Worm (Caenorhabditis elegans): ENCODE results near the gene Y22D7AL.9.

Y22D7AL.9 gene

DNA sequence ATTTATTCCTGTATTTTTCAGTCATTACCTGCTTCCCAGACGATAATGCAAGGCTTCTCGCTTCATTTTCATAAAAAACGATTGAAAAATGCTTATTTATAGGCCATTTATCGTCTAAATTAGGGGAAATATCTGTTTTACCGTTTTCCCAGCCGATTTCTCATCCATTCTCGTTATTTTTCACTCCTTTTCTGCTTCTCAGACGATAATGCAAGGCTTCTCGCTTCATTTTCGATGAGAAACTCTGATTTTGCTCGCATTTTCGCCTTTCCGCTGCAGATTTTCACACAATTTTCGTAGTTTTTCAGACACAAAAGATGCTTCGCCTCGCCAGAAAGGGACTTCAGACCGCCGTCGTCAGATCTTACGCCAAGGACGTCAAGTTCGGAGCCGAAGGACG is 5.6 kb upstream of the Y22D7AL.9 start, which contains the start of gene hsp-60:
TSS of gene hsp-60 (plus strand) at position 301 of the 400 bp plus-strand sequence.
- no peak for TF ChIP-seq zag-1 (tag; optimal IDR thresholded peaks at IDR 0.05)
- TF ChIP-seq ceh-9 (tag; optimal IDR thresholded peaks at IDR 0.05), result no peak
- TF ChIP-seq nhr-23 (tag; optimal IDR thresholded peaks at IDR 0.05), result no peak
- no peak for TF ChIP-seq nhr-77 (tag; optimal IDR thresholded peaks at IDR 0.05)
- TF ChIP-seq lin-39 (tag; optimal IDR thresholded peaks at IDR 0.05), result no peak

DNA sequence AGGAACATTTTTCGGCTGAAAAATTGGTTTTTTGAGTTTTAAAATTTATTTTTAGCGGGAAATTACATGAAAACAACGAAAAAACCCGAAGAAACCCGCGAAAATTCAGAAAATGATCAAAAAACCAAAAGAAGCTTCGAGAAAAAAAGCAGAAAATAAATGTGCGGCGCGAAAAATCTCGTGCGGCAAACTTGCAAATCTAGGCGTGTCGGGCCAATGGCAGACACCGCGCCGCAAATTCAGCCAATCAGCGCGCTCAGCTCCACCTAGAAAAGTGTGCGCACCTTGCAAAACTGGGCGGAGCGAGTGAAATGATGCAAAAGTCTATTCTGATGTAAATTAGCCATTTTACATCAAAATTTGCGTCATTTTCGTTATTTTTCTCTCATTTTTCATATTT is 5.1 kb upstream of the Y22D7AL.9 start, which contains the start of gene Y22D7AL.10:
TSS of gene Y22D7AL.10 (minus strand) at position 15 of the 400 bp plus-strand sequence.
- TF ChIP-seq nfya-1 (tag; optimal IDR thresholded peaks at IDR 0.05; ENCODE audit: insufficient read depth) (peak; percentile 100), nhr-43 (tag; optimal IDR thresholded peaks at IDR 0.05; ENCODE audit: poor library complexity, severe bottlenecking) (peak; percentile 99), elt-3 (tag; optimal IDR thresholded peaks at IDR 0.05) (peak in 2 of 3 experiments; percentile 4 to 47), ztf-4 (tag; optimal IDR thresholded peaks at IDR 0.05) (peak; percentile 82), elt-2 (tag; optimal IDR thresholded peaks at IDR 0.05) (peak; percentile 88), ceh-82 (tag; optimal IDR thresholded peaks at IDR 0.05) (peak; percentile 86), pqm-1 (tag; optimal IDR thresholded peaks at IDR 0.05) (peak; percentile 66), nhr-76 (tag; optimal IDR thresholded peaks at IDR 0.05) (peak; percentile 78), daf-12 (tag; optimal IDR thresholded peaks at IDR 0.05) (peak; percentile 54), aly-2 (tag; optimal IDR thresholded peaks at IDR 0.05) (peak; percentile 90), mml-1 (tag; optimal IDR thresholded peaks at IDR 0.05) (no peak), unc-39 (tag; optimal IDR thresholded peaks at IDR 0.05) (no peak), ZK546.5 (tag; optimal IDR thresholded peaks at IDR 0.05) (peak; percentile 68), snpc-4 (tag; optimal IDR thresholded peaks at IDR 0.05) (peak; percentile 79), fkh-2 (tag; optimal IDR thresholded peaks at IDR 0.05) (peak; percentile 77), lin-15B (tag; optimal IDR thresholded peaks at IDR 0.05) (peak; percentile 99), ama-1 (optimal IDR thresholded peaks at IDR 0.05) (peak; percentile 18), egl-27 (tag; optimal IDR thresholded peaks at IDR 0.05) (peak; percentile 55), nhr-25 (tag; optimal IDR thresholded peaks at IDR 0.05) (peak; percentile 94), sea-2 (GFP tag; optimal IDR thresholded peaks at IDR 0.05) (no peak), fkh-10 (GFP tag; optimal IDR thresholded peaks at IDR 0.05) (peak; percentile 96), tbx-2 (tag; optimal IDR thresholded peaks at IDR 0.05) (peak; percentile 96), zag-1 (tag; optimal IDR thresholded peaks at IDR 0.05) (peak; percentile 86), nhr-23 (tag; optimal IDR thresholded peaks at IDR 0.05) (peak; percentile 97), lin-39 (tag; optimal IDR thresholded peaks at IDR 0.05) (peak; percentile 98), ceh-28 (tag; optimal IDR thresholded peaks at IDR 0.05) (peak; percentile 95), nhr-12 (tag; optimal IDR thresholded peaks at IDR 0.05) (no peak), nhr-67 (tag; optimal IDR thresholded peaks at IDR 0.05) (peak; percentile 62), fos-1 (tag; optimal IDR thresholded peaks at IDR 0.05) (peak; percentile 49), nhr-237 (tag; optimal IDR thresholded peaks at IDR 0.05) (no peak), R02D3.7 (tag; optimal IDR thresholded peaks at IDR 0.05) (peak; percentile 89), lsy-12 (tag; optimal IDR thresholded peaks at IDR 0.05) (peak; percentile 99), elt-1 (tag; optimal IDR thresholded peaks at IDR 0.05) (peak; percentile 71), skn-1 (tag; optimal IDR thresholded peaks at IDR 0.05) (peak; percentile 94), unc-62 (GFP tag; optimal IDR thresholded peaks at IDR 0.05) (peak; percentile 83), egl-5 (tag; optimal IDR thresholded peaks at IDR 0.05) (peak; percentile 93), ztf-11 (tag; optimal IDR thresholded peaks at IDR 0.05) (no peak), nhr-77 (tag; optimal IDR thresholded peaks at IDR 0.05) (peak; percentile 81), eor-1 (tag; optimal IDR thresholded peaks at IDR 0.05) (peak in 1 of 2 experiments; percentile 47), pha-4 (tag; optimal IDR thresholded peaks at IDR 0.05) (peak; percentile 94), hmg-11 (tag; optimal IDR thresholded peaks at IDR 0.05) (peak; percentile 95), ceh-9 (tag; optimal IDR thresholded peaks at IDR 0.05) (no peak), nhr-11 (tag; optimal IDR thresholded peaks at IDR 0.05) (peak; percentile 83), nhr-28 (tag; optimal IDR thresholded peaks at IDR 0.05) (no peak), ceh-16 (tag; optimal IDR thresholded peaks at IDR 0.05) (peak; percentile 64), mdl-1 (tag; optimal IDR thresholded peaks at IDR 0.05) (peak; percentile 54), jun-1 (tag; optimal IDR thresholded peaks at IDR 0.05) (peak; percentile 96)
